Worm (Caenorhabditis elegans): ENCODE measurements around the gene haf-2.

- TF ChIP-seq ceh-13 (GFP tag; optimal IDR thresholded peaks at IDR 0.05) (no peak), tbx-11 (GFP tag; IDR thresholded peaks at IDR 0.05) (no peak), aly-1 (tag; optimal IDR thresholded peaks at IDR 0.05) (no peak), tra-4 (tag; optimal IDR thresholded peaks at IDR 0.05) (no peak), hmg-4 (GFP tag; optimal IDR thresholded peaks at IDR 0.05) (no peak), ama-1 (optimal IDR thresholded peaks at IDR 0.05) (no peak), hnd-1 (tag; optimal IDR thresholded peaks at IDR 0.05) (no peak), B0310.2 (tag; optimal IDR thresholded peaks at IDR 0.05) (no peak), pes-1 (GFP tag; IDR thresholded peaks at IDR 0.05) (no peak), hmbx-1 (tag; optimal IDR thresholded peaks at IDR 0.05) (no peak), scrt-1 (GFP tag; IDR thresholded peaks at IDR 0.05) (no peak), sea-1 (GFP tag; conservative IDR thresholded peaks at IDR 0.05) (no peak), flt-1 (GFP tag; IDR thresholded peaks at IDR 0.05) (no peak), F13C5.2 (tag; optimal IDR thresholded peaks at IDR 0.05) (no peak)
Measured at ce11 chrII:7368761-7369160, 12.5 kb upstream of the haf-2 start, which contains the start of gene F43E2.6.
